Worm (Caenorhabditis elegans) whole organism, late embryonic: Measurements from ENCODE around the gene C30B5.6.

Experiments used
- C08G9.2 ChIP-seq: sonication (generic microtip); optimal IDR thresholded peaks from 2 replicates; lab custom pipeline; 2016; ENCODE audit warnings: mild to moderate bottlenecking, missing genetic modification characterization, moderate library complexity, missing compliant biosample characterization
- F13H6.1 ChIP-seq: sonication (generic microtip); optimal IDR thresholded peaks from 2 replicates; lab custom pipeline; 2016; ENCODE audit warnings: missing genetic modification characterization, missing compliant biosample characterization
- K02D7.2 ChIP-seq: sonication (generic microtip); optimal IDR thresholded peaks from 2 replicates; lab custom pipeline; 2017; ENCODE audit warnings: mild to moderate bottlenecking, missing genetic modification characterization, missing compliant biosample characterization
- T23F11.4 ChIP-seq: fragments of 200-800 bp; sonication (Bioruptor generic); optimal IDR thresholded peaks from 2 replicates; lab custom pipeline; 2018; ENCODE audit warnings: mild to moderate bottlenecking, missing genetic modification characterization, missing compliant biosample characterization
- Y22D7AL.16 ChIP-seq: sonication (generic microtip); optimal IDR thresholded peaks from 2 replicates; lab custom pipeline; 2016; ENCODE audit warnings: missing genetic modification characterization, missing compliant biosample characterization
- ceh-14 ChIP-seq: sonication (generic microtip); optimal IDR thresholded peaks from 2 replicates; lab custom pipeline; 2016; ENCODE audit warnings: missing genotype, missing genetic modification characterization, missing compliant biosample characterization
- ceh-18 ChIP-seq: sonication (generic microtip); optimal IDR thresholded peaks from 2 replicates; lab custom pipeline; 2016; ENCODE audit warnings: missing genetic modification characterization, missing compliant biosample characterization
- ceh-2 ChIP-seq: sonication (generic microtip); optimal IDR thresholded peaks from 2 replicates; lab custom pipeline; 2016; ENCODE audit warnings: missing genotype, missing genetic modification characterization, missing compliant biosample characterization
- ceh-22 ChIP-seq: sonication (generic microtip); optimal IDR thresholded peaks from 2 replicates; lab custom pipeline; 2017; ENCODE audit warnings: missing biosample characterization, missing genetic modification characterization
- ceh-24 ChIP-seq: sonication (generic microtip); optimal IDR thresholded peaks from 2 replicates; lab custom pipeline; 2016; ENCODE audit warnings: mild to moderate bottlenecking, missing genetic modification characterization, missing compliant biosample characterization
- ceh-31 ChIP-seq: sonication (generic microtip); optimal IDR thresholded peaks from 2 replicates; lab custom pipeline; 2016; ENCODE audit warnings: missing genetic modification characterization, missing compliant biosample characterization
- ceh-34 ChIP-seq: sonication (generic microtip); optimal IDR thresholded peaks from 2 replicates; lab custom pipeline; 2016; ENCODE audit warnings: mild to moderate bottlenecking, missing genetic modification characterization, missing compliant biosample characterization
- ceh-45 ChIP-seq: fragments of 200-800 bp; sonication (Bioruptor generic); IDR thresholded peaks from 2 replicates; pipeline ENCODE4 v1.3.6; 2022; ENCODE audit warnings: missing genetic modification reagents, missing genetic modification characterization, missing compliant biosample characterization
- ceh-9 ChIP-seq: sonication (generic microtip); optimal IDR thresholded peaks from 2 replicates; lab custom pipeline; 2016; ENCODE audit warnings: mild to moderate bottlenecking, missing genetic modification characterization, inconsistent platforms, missing compliant biosample characterization
- dmd-4 ChIP-seq: sonication (generic microtip); optimal IDR thresholded peaks from 2 replicates; lab custom pipeline; 2016; ENCODE audit warnings: borderline replicate concordance, missing genetic modification characterization, missing compliant biosample characterization
- elt-2 ChIP-seq: sonication (generic microtip); optimal IDR thresholded peaks from 2 replicates; lab custom pipeline; 2016; ENCODE audit warnings: missing genetic modification reagents, missing genetic modification characterization, missing compliant biosample characterization
- elt-4 ChIP-seq: sonication (generic microtip); optimal IDR thresholded peaks from 2 replicates; lab custom pipeline; 2016; ENCODE audit warnings: missing genetic modification characterization, missing compliant biosample characterization
- ets-4 ChIP-seq: sonication (generic microtip); optimal IDR thresholded peaks from 2 replicates; lab custom pipeline; 2016; ENCODE audit warnings: missing genetic modification characterization, missing compliant biosample characterization
- eyg-1 ChIP-seq: sonication (generic microtip); optimal IDR thresholded peaks from 2 replicates; lab custom pipeline; 2016; ENCODE audit warnings: missing genotype, missing genetic modification characterization, missing compliant biosample characterization
- fax-1 ChIP-seq: sonication (generic microtip); optimal IDR thresholded peaks from 2 replicates; lab custom pipeline; 2016; ENCODE audit warnings: missing genotype, missing genetic modification characterization, missing compliant biosample characterization
- fkh-10 ChIP-seq: fragments of 150-350 bp; optimal IDR thresholded peaks from 2 replicates; lab custom pipeline; 2014; ENCODE audit warnings: missing biosample characterization, missing genetic modification reagents, missing genetic modification characterization
- hlh-13 ChIP-seq: fragments of 200-800 bp; sonication (Bioruptor generic); optimal IDR thresholded peaks from 2 replicates; lab custom pipeline; 2018; ENCODE audit warnings: mild to moderate bottlenecking, missing genetic modification characterization, missing compliant biosample characterization
- hlh-15 ChIP-seq: sonication (generic microtip); optimal IDR thresholded peaks from 2 replicates; lab custom pipeline; 2016; ENCODE audit warnings: missing genetic modification characterization, missing compliant biosample characterization
- hlh-30 ChIP-seq: sonication (generic microtip); optimal IDR thresholded peaks from 2 replicates; lab custom pipeline; 2017; ENCODE audit warnings: antibody characterized with exemption, missing genetic modification characterization, missing compliant biosample characterization; ENCODE audit not compliant: insufficient read depth
- hlh-6 ChIP-seq: sonication (generic microtip); optimal IDR thresholded peaks from 2 replicates; lab custom pipeline; 2016; ENCODE audit warnings: missing genotype, missing genetic modification characterization, missing compliant biosample characterization
- hlh-8 ChIP-seq: sonication (generic microtip); optimal IDR thresholded peaks from 2 replicates; lab custom pipeline; 2016; ENCODE audit warnings: missing genotype, missing genetic modification characterization, missing compliant biosample characterization
- lim-6 ChIP-seq: sonication (generic microtip); optimal IDR thresholded peaks from 2 replicates; lab custom pipeline; 2016; ENCODE audit warnings: missing genetic modification characterization, missing compliant biosample characterization
- lin-11 ChIP-seq: fragments of 200-800 bp; sonication (Bioruptor generic); optimal IDR thresholded peaks from 2 replicates; lab custom pipeline; 2018; ENCODE audit warnings: mild to moderate bottlenecking, missing genetic modification characterization, missing compliant biosample characterization
- mec-3 ChIP-seq: sonication (generic microtip); optimal IDR thresholded peaks from 2 replicates; lab custom pipeline; 2016; ENCODE audit warnings: borderline replicate concordance, missing genetic modification characterization, missing compliant biosample characterization
- nhr-11 ChIP-seq: fragments of 150-350 bp; optimal IDR thresholded peaks from 2 replicates; lab custom pipeline; 2014; ENCODE audit warnings: missing biosample characterization, missing genetic modification characterization
- nhr-232 ChIP-seq: sonication (generic microtip); optimal IDR thresholded peaks from 2 replicates; lab custom pipeline; 2016; ENCODE audit warnings: missing genetic modification characterization, missing compliant biosample characterization
- npax-4 ChIP-seq: sonication (generic microtip); optimal IDR thresholded peaks from 2 replicates; lab custom pipeline; 2016; ENCODE audit warnings: missing genetic modification characterization, missing compliant biosample characterization
- pag-3 ChIP-seq: sonication (generic microtip); optimal IDR thresholded peaks from 2 replicates; lab custom pipeline; 2016; ENCODE audit warnings: missing compliant biosample characterization, missing genetic modification characterization, borderline replicate concordance
- pat-9 ChIP-seq: fragments of 200-800 bp; sonication (Bioruptor generic); optimal IDR thresholded peaks from 2 replicates; lab custom pipeline; 2018; ENCODE audit warnings: mild to moderate bottlenecking, missing genetic modification characterization, moderate library complexity, missing compliant biosample characterization
- pax-1 ChIP-seq: fragments of 150-350 bp; optimal IDR thresholded peaks from 2 replicates; lab custom pipeline; 2014; ENCODE audit warnings: missing biosample characterization, missing genetic modification characterization
- pha-2 ChIP-seq: sonication (generic microtip); optimal IDR thresholded peaks from 2 replicates; lab custom pipeline; 2017; ENCODE audit warnings: mild to moderate bottlenecking, missing genetic modification characterization, missing compliant biosample characterization
- pqm-1 ChIP-seq: sonication (generic microtip); optimal IDR thresholded peaks from 2 replicates; lab custom pipeline; 2016; ENCODE audit warnings: missing genetic modification characterization, missing compliant biosample characterization
- pros-1 ChIP-seq: fragments of 150-350 bp; optimal IDR thresholded peaks from 2 replicates; lab custom pipeline; 2014; ENCODE audit warnings: missing biosample characterization, missing genetic modification reagents, missing genetic modification characterization
- ref-2 ChIP-seq: sonication (generic microtip); optimal IDR thresholded peaks from 2 replicates; lab custom pipeline; 2016; ENCODE audit warnings: missing genetic modification characterization, missing compliant biosample characterization
- sox-2 ChIP-seq: fragments of 200-800 bp; sonication (Bioruptor generic); IDR thresholded peaks from 2 replicates; pipeline ENCODE4 v1.3.6; 2022; ENCODE audit warnings: missing genetic modification reagents, missing genetic modification characterization, missing compliant biosample characterization
- sox-4 ChIP-seq: sonication (generic microtip); optimal IDR thresholded peaks from 2 replicates; lab custom pipeline; 2017; ENCODE audit warnings: mild to moderate bottlenecking, missing genetic modification characterization, inconsistent platforms, missing compliant biosample characterization
- syd-9 ChIP-seq: sonication (generic microtip); optimal IDR thresholded peaks from 2 replicates; lab custom pipeline; 2016; ENCODE audit warnings: mild to moderate bottlenecking, missing genetic modification characterization, moderate library complexity, missing compliant biosample characterization
- ttx-3 ChIP-seq: sonication (generic microtip); optimal IDR thresholded peaks from 2 replicates; lab custom pipeline; 2016; ENCODE audit warnings: missing genetic modification reagents, missing genetic modification characterization, missing compliant biosample characterization
- unc-3 ChIP-seq, 2 experiments: fragments of 200-800 bp in 1 of 2; sonication (Bioruptor generic) in 1 of 2; sonication (generic microtip) in 1 of 2; conservative IDR thresholded peaks in 1 of 2; optimal IDR thresholded peaks in 1 of 2; 2 replicates each; pipeline versions ENCODE4 v1.3.6 to Lab custom; 2016 to 2022; ENCODE audit warnings: missing compliant biosample characterization in 2 of 2, missing genetic modification characterization in 2 of 2, missing genetic modification reagents in 1 of 2
- unc-42 ChIP-seq: sonication (generic microtip); optimal IDR thresholded peaks from 2 replicates; lab custom pipeline; 2016; ENCODE audit warnings: missing genotype, missing genetic modification characterization, missing compliant biosample characterization
- unc-55 ChIP-seq: sonication (generic microtip); optimal IDR thresholded peaks from 2 replicates; lab custom pipeline; 2017; ENCODE audit warnings: missing biosample characterization, missing genetic modification reagents, missing genetic modification characterization
- unc-86 ChIP-seq: sonication (generic microtip); optimal IDR thresholded peaks from 2 replicates; lab custom pipeline; 2016; ENCODE audit warnings: missing genetic modification characterization, missing compliant biosample characterization
- zip-5 ChIP-seq: sonication (generic microtip); optimal IDR thresholded peaks from 2 replicates; lab custom pipeline; 2016; ENCODE audit warnings: missing genetic modification characterization, missing compliant biosample characterization
- ztf-16 ChIP-seq: sonication (generic microtip); optimal IDR thresholded peaks from 2 replicates; lab custom pipeline; 2017; ENCODE audit warnings: missing genetic modification characterization, missing compliant biosample characterization

Gene C30B5.6

ce11 chrII:6222558-6222957, at the start of gene C30B5.6:
TSS of gene C30B5.6 (minus strand) at chrII:6222658.
- TF ChIP-seq ceh-14 (tag; lab: Kevin White, UChicago), result no peak
- TF ChIP-seq ceh-9 (tag; lab: Kevin White, UChicago), result no peak
- TF ChIP-seq pros-1 (tag; lab: Kevin White, UChicago), result no peak
- TF ChIP-seq elt-2 (tag; lab: Kevin White, UChicago), result no peak
- TF ChIP-seq ref-2 (tag; lab: Kevin White, UChicago), result no peak
- TF ChIP-seq dmd-4 (tag; lab: Kevin White, UChicago), result no peak
- no peak for TF ChIP-seq ceh-24 (tag; lab: Kevin White, UChicago)
- TF ChIP-seq unc-3 (GFP tag; conservative IDR thresholded peaks at IDR 0.05; lab: Robert Waterston, UW), result no peak
- no peak for TF ChIP-seq unc-3 (tag; optimal IDR thresholded peaks at IDR 0.05; lab: Kevin White, UChicago)
- TF ChIP-seq fkh-10, result no peak
- TF ChIP-seq, all 69 proteins: peak for 0

- peak; percentile 7; the same call in 1 of the 2 replicates for TF ChIP-seq sox-2 (GFP tag; lab: Robert Waterston, UW)
- TF ChIP-seq unc-42 (tag; lab: Kevin White, UChicago), result peak; percentile 79
- no peak for TF ChIP-seq pat-9 (tag; lab: Kevin White, UChicago)
- TF ChIP-seq ceh-14 (tag; lab: Kevin White, UChicago), result peak; percentile 57
- no peak for TF ChIP-seq ttx-3 (tag; lab: Kevin White, UChicago)
- no peak for TF ChIP-seq lin-11 (tag; lab: Kevin White, UChicago)
- TF ChIP-seq nhr-232 (tag; lab: Kevin White, UChicago), result no peak
- TF ChIP-seq T23F11.4 (GFP tag; lab: Kevin White, UChicago), result no peak
- no peak for TF ChIP-seq pha-2 (tag; lab: Kevin White, UChicago)
- TF ChIP-seq syd-9 (tag; lab: Kevin White, UChicago), result no peak
- TF ChIP-seq unc-3 (GFP tag; conservative IDR thresholded peaks at IDR 0.05; lab: Robert Waterston, UW), result no peak; the same call in 1 of the 2 replicates
- no peak for TF ChIP-seq unc-3 (tag; optimal IDR thresholded peaks at IDR 0.05; lab: Kevin White, UChicago)
- TF ChIP-seq mec-3 (tag; lab: Kevin White, UChicago), result no peak
- TF ChIP-seq ceh-9 (tag; lab: Kevin White, UChicago), result no peak
- peak; percentile 51 for TF ChIP-seq ceh-34 (tag; lab: Kevin White, UChicago)
- no peak for TF ChIP-seq pqm-1 (tag; lab: Kevin White, UChicago)
- no peak for TF ChIP-seq lim-6 (tag; lab: Kevin White, UChicago)
- TF ChIP-seq hlh-30 (tag; lab: Kevin White, UChicago), result no peak
- peak; percentile 71 for TF ChIP-seq ref-2 (tag; lab: Kevin White, UChicago)
- no peak for TF ChIP-seq nhr-11
- no peak for TF ChIP-seq ztf-16 (tag; lab: Kevin White, UChicago)
- no peak for TF ChIP-seq ceh-45 (GFP tag; lab: Robert Waterston, UW)
- peak; percentile 40 for TF ChIP-seq ceh-2 (tag; lab: Kevin White, UChicago)
- peak; percentile 24 for TF ChIP-seq zip-5 (tag; lab: Kevin White, UChicago)
- no peak for TF ChIP-seq ceh-22
- peak; percentile 16 for TF ChIP-seq pax-1
- peak; percentile 32 for TF ChIP-seq fax-1
- TF ChIP-seq eyg-1 (tag; lab: Kevin White, UChicago), result no peak
- TF ChIP-seq hlh-13 (GFP tag; lab: Kevin White, UChicago), result no peak
- no peak for TF ChIP-seq hlh-6 (tag; lab: Kevin White, UChicago)
- TF ChIP-seq pag-3, result no peak
- TF ChIP-seq K02D7.2, result no peak
- no peak for TF ChIP-seq ets-4 (tag; lab: Kevin White, UChicago)
- peak; percentile 82 for TF ChIP-seq ceh-31 (tag; lab: Kevin White, UChicago)
- TF ChIP-seq npax-4 (tag; lab: Kevin White, UChicago), result no peak
- no peak for TF ChIP-seq hlh-15
- TF ChIP-seq C08G9.2 (tag; lab: Kevin White, UChicago), result peak; percentile 53
- TF ChIP-seq unc-55 (GFP tag; lab: Kevin White, UChicago), result peak; percentile 19
- no peak for TF ChIP-seq ceh-24 (tag; lab: Kevin White, UChicago)
- TF ChIP-seq hlh-8 (tag; lab: Kevin White, UChicago), result no peak
- no peak for TF ChIP-seq elt-4 (tag; lab: Kevin White, UChicago)
- peak; percentile 41 for TF ChIP-seq F13H6.1
- no peak for TF ChIP-seq Y22D7AL.16 (tag; lab: Kevin White, UChicago)
- TF ChIP-seq unc-86 (tag; lab: Kevin White, UChicago), result no peak
- peak; percentile 20 for TF ChIP-seq ceh-18 (tag; lab: Kevin White, UChicago)
- no peak for TF ChIP-seq sox-4
Observed at ce11 chrII:6269805-6270414, 47.5 kb upstream of the C30B5.6 start, which contains the start of gene F13H8.2. TSS of gene F13H8.2 (plus strand) at chrII:6270364.
